Worm (Caenorhabditis elegans): Measurements from ENCODE around the gene K06A9.2.

Gene K06A9.2

DNA sequence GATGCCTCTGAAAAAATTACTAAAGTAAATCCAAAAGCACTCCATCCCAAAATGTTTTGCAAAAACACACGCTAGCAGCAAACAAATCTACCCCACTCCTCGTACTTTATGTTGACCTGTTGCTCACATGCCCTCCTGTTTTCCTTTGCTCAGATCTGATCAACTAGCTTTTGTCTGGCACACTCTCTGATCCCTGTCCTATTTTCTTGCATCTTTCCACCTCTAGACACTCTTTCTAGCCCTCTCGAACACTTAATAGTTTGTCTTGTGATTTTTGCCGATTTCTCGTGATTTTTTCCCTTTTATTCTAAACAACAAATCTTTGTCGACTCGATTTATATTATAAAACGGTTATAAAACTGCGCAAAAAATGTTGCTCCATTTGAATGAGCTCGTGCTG lies at the start of gene K06A9.2:
TSS of gene K06A9.2 (plus strand) at position 229 of the 400 bp plus-strand sequence.
- TF ChIP-seq fos-1 (tag; optimal IDR thresholded peaks at IDR 0.05) (no peak), nhr-43 (tag; optimal IDR thresholded peaks at IDR 0.05; ENCODE audit: poor library complexity, severe bottlenecking) (no peak), unc-39 (tag; optimal IDR thresholded peaks at IDR 0.05) (no peak), egl-5 (tag; optimal IDR thresholded peaks at IDR 0.05) (no peak), nhr-12 (tag; optimal IDR thresholded peaks at IDR 0.05) (no peak), nhr-23 (tag; optimal IDR thresholded peaks at IDR 0.05) (no peak), skn-1 (tag; optimal IDR thresholded peaks at IDR 0.05) (no peak), nfya-1 (tag; optimal IDR thresholded peaks at IDR 0.05; ENCODE audit: insufficient read depth) (peak; percentile 29), nhr-11 (tag; optimal IDR thresholded peaks at IDR 0.05) (peak; percentile 42), snpc-4 (tag; optimal IDR thresholded peaks at IDR 0.05) (no peak), elt-2 (tag; optimal IDR thresholded peaks at IDR 0.05) (no peak), ceh-82 (tag; optimal IDR thresholded peaks at IDR 0.05) (no peak), pha-4 (tag; optimal IDR thresholded peaks at IDR 0.05) (peak; percentile 83)

DNA sequence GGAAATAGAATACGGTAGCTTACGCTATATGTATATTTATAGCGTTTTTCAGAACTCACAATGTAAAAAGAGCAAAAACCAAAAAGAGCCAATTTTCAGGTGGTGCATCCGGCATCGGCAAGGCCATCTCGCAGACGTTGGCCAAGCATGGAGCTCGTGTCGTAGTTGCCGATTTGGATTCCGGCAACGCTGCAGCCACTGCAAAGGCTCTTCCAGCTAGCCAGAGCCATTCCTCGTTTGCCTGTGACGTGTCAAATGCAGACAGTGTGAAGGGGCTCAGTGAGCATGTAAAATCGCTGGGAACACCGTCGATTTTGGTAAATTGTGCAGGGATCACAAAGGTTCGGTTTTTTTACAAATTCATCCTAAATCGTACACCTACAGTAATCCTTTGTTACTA lies 49.1 kb upstream of the K06A9.2 start:
- TF ChIP-seq elt-3 (tag; optimal IDR thresholded peaks at IDR 0.05) (no peak), fos-1 (tag; optimal IDR thresholded peaks at IDR 0.05) (no peak), nhr-77 (tag; optimal IDR thresholded peaks at IDR 0.05) (no peak), nfya-1 (tag; optimal IDR thresholded peaks at IDR 0.05; ENCODE audit: insufficient read depth) (no peak), daf-12 (tag; optimal IDR thresholded peaks at IDR 0.05) (no peak), ama-1 (optimal IDR thresholded peaks at IDR 0.05) (no peak), nhr-25 (tag; optimal IDR thresholded peaks at IDR 0.05) (no peak), egl-27 (tag; optimal IDR thresholded peaks at IDR 0.05) (no peak), nhr-237 (tag; optimal IDR thresholded peaks at IDR 0.05) (no peak)

DNA sequence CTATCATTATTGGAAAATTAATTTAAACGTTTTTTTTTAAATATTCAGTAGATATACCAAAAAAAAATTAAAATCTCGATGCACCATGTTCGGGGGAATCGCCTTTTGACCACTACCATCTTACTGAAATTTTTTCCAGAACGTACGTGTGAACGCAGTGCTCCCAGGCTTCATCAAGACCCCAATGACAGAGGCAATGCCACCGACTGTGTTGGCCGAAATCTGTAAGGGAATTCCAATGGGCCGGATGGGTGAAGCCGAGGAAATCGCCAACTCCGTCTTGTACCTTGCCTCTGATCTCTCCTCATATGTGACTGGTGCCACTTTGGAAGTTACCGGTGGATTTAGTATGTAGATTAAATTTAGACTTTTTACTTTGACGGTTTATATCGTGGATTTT lies 47.4 kb upstream of the K06A9.2 start:
- TF ChIP-seq pqm-1 (tag; optimal IDR thresholded peaks at IDR 0.05) (no peak), mml-1 (tag; optimal IDR thresholded peaks at IDR 0.05) (no peak), lin-39 (tag; optimal IDR thresholded peaks at IDR 0.05) (no peak), lsy-12 (tag; optimal IDR thresholded peaks at IDR 0.05) (peak; percentile 19), jun-1 (tag; optimal IDR thresholded peaks at IDR 0.05) (no peak), fkh-10 (GFP tag; optimal IDR thresholded peaks at IDR 0.05) (no peak)

DNA sequence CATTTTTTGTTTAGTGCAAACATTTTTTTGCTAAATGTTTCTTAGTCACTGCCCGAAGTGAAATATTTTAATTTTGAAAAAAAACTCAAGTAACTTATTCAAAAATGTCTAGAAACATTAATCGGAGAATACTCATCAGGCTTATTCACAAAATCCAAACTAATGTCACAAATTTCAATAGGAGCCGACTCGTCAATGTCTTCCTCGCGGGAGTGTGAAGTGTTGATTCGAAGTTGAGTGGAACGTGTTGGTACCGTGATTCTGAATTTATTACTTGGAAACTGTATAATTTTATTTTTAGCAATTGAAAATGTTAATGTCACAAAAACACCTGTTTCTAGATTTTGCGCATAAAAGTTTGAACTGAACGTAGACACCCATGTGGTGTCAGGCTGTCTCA lies 46.6 kb upstream of the K06A9.2 start:
- TF ChIP-seq mml-1 (tag; optimal IDR thresholded peaks at IDR 0.05) (no peak), zag-1 (tag; optimal IDR thresholded peaks at IDR 0.05) (no peak), ceh-16 (tag; optimal IDR thresholded peaks at IDR 0.05) (no peak), lsy-12 (tag; optimal IDR thresholded peaks at IDR 0.05) (peak; percentile 10), nhr-11 (tag; optimal IDR thresholded peaks at IDR 0.05) (no peak), ama-1 (optimal IDR thresholded peaks at IDR 0.05) (no peak)

DNA sequence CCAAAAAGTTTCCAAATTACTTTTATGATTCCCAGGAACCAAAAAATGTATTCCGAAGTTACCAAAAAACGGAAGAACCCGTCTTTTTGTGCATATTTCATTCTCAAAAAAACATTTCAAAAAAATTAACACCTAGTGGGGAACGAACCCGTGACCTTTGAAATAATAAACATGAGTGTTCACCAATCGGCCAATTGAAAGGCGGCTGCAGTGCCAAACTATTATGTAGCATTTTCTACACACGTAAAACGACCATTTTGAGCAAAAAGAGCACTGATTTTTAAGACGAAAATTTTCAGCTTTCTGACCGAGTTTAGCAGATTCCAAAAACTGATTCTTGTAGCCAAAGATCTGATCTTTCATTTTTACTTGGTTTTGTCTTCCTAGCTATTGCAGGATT lies 45.1 kb upstream of the K06A9.2 start:
- TF ChIP-seq ztf-11 (tag; optimal IDR thresholded peaks at IDR 0.05) = no peak
- no peak for TF ChIP-seq nhr-25 (tag; optimal IDR thresholded peaks at IDR 0.05)
- TF ChIP-seq ceh-28 (tag; optimal IDR thresholded peaks at IDR 0.05) = no peak
- no peak for TF ChIP-seq mml-1 (tag; optimal IDR thresholded peaks at IDR 0.05)
- no peak for TF ChIP-seq nhr-76 (tag; optimal IDR thresholded peaks at IDR 0.05)
- no peak for TF ChIP-seq tbx-2 (tag; optimal IDR thresholded peaks at IDR 0.05)
- no peak for TF ChIP-seq R02D3.7 (tag; optimal IDR thresholded peaks at IDR 0.05)
- TF ChIP-seq eor-1 (tag; optimal IDR thresholded peaks at IDR 0.05) = no peak
- no peak for TF ChIP-seq ceh-9 (tag; optimal IDR thresholded peaks at IDR 0.05)
- no peak for TF ChIP-seq snpc-4 (tag; optimal IDR thresholded peaks at IDR 0.05)
- no peak for TF ChIP-seq unc-39 (tag; optimal IDR thresholded peaks at IDR 0.05)
- no peak for TF ChIP-seq nhr-23 (tag; optimal IDR thresholded peaks at IDR 0.05)
- no peak for TF ChIP-seq ZK546.5 (tag; optimal IDR thresholded peaks at IDR 0.05)
- TF ChIP-seq nhr-77 (tag; optimal IDR thresholded peaks at IDR 0.05) = no peak
- TF ChIP-seq lin-15B (tag; optimal IDR thresholded peaks at IDR 0.05) = no peak
